Worm (Caenorhabditis elegans) whole organism, early embryonic: Measurements from ENCODE around the gene W06F12.3.

Experiments
- B0310.2 ChIP-seq: sonication (generic microtip); optimal IDR thresholded peaks from 2 replicates; lab custom pipeline; 2016; ENCODE audit warnings: mild to moderate bottlenecking, missing genetic modification characterization, missing compliant biosample characterization
- F13C5.2 ChIP-seq: sonication (generic microtip); optimal IDR thresholded peaks from 2 replicates; lab custom pipeline; 2017; ENCODE audit warnings: mild to moderate bottlenecking, missing genetic modification characterization, inconsistent platforms, missing compliant biosample characterization
- aly-1 ChIP-seq: sonication (generic microtip); optimal IDR thresholded peaks from 2 replicates; lab custom pipeline; 2016; ENCODE audit warnings: missing genetic modification characterization, missing compliant biosample characterization
- ama-1 ChIP-seq: fragments of 150-350 bp; optimal IDR thresholded peaks from 2 replicates; lab custom pipeline; 2014
- ceh-13 ChIP-seq: fragments of 200-800 bp; sonication (Bioruptor generic); optimal IDR thresholded peaks from 2 replicates; lab custom pipeline; 2018; ENCODE audit warnings: mild to moderate bottlenecking, missing genetic modification characterization, missing compliant biosample characterization
- ceh-36 ChIP-seq: sonication (generic microtip); optimal IDR thresholded peaks from 2 replicates; lab custom pipeline; 2016; ENCODE audit warnings: missing genetic modification characterization, inconsistent platforms, missing compliant biosample characterization
- ets-7 ChIP-seq: sonication (generic microtip); optimal IDR thresholded peaks from 2 replicates; lab custom pipeline; 2016; ENCODE audit warnings: missing genotype, missing genetic modification characterization, missing compliant biosample characterization
- flt-1 ChIP-seq: fragments of 200-800 bp; sonication (Bioruptor generic); IDR thresholded peaks from 2 replicates; pipeline ENCODE4 v1.3.6; 2022; ENCODE audit warnings: missing genetic modification characterization, missing compliant biosample characterization
- hmbx-1 ChIP-seq: sonication (generic microtip); optimal IDR thresholded peaks from 2 replicates; lab custom pipeline; 2016; ENCODE audit warnings: mild to moderate bottlenecking, missing genetic modification characterization, missing compliant biosample characterization
- hmg-4 ChIP-seq: fragments of 200-800 bp; sonication (Bioruptor generic); optimal IDR thresholded peaks from 2 replicates; lab custom pipeline; 2018; ENCODE audit warnings: mild to moderate bottlenecking, missing genetic modification characterization, missing compliant biosample characterization
- hnd-1 ChIP-seq: sonication (generic microtip); optimal IDR thresholded peaks from 2 replicates; lab custom pipeline; 2016; ENCODE audit warnings: missing genetic modification characterization, missing compliant biosample characterization
- pes-1 ChIP-seq: fragments of 200-800 bp; sonication (Bioruptor generic); IDR thresholded peaks from 2 replicates; pipeline ENCODE4 v1.3.6; 2022; ENCODE audit warnings: missing genetic modification reagents, missing genetic modification characterization, missing compliant biosample characterization
- scrt-1 ChIP-seq: fragments of 200-800 bp; sonication (Bioruptor generic); IDR thresholded peaks from 2 replicates; pipeline ENCODE4 v1.3.6; 2022; ENCODE audit warnings: missing genetic modification characterization, missing compliant biosample characterization
- sea-1 ChIP-seq: fragments of 200-800 bp; sonication (Bioruptor generic); conservative IDR thresholded peaks from 2 replicates; pipeline ENCODE4 v1.3.6; 2022; ENCODE audit warnings: missing genetic modification characterization, missing compliant biosample characterization
- tbx-11 ChIP-seq: fragments of 200-800 bp; sonication (Bioruptor generic); IDR thresholded peaks from 2 replicates; pipeline ENCODE4 v1.3.6; 2022; ENCODE audit warnings: missing genetic modification characterization, missing compliant biosample characterization
- tbx-37 ChIP-seq: fragments of 200-800 bp; sonication (Bioruptor generic); conservative IDR thresholded peaks from 2 replicates; pipeline ENCODE4 v1.3.6; 2022; ENCODE audit warnings: missing genetic modification reagents, missing genetic modification characterization, missing compliant biosample characterization
- tra-4 ChIP-seq: sonication (generic microtip); optimal IDR thresholded peaks from 2 replicates; lab custom pipeline; 2017; ENCODE audit warnings: missing genetic modification characterization, missing compliant biosample characterization

The W06F12.3 gene

ce11 chrIII:13772876-13773275 lies 38.0 kb downstream of the W06F12.3 start, which contains the start of gene mdt-29:
Gene mdt-29 (plus strand): TSS chrIII:13773176.
- TF ChIP-seq hmbx-1 (tag; lab: Kevin White, UChicago) (no peak), ceh-13 (GFP tag; lab: Kevin White, UChicago) (no peak), tbx-11 (GFP tag; lab: Robert Waterston, UW) (no peak), F13C5.2 (tag; lab: Kevin White, UChicago) (no peak), aly-1 (tag; lab: Kevin White, UChicago) (no peak), tbx-37 (GFP tag; lab: Robert Waterston, UW) (no peak), B0310.2 (no peak)

DNA sequence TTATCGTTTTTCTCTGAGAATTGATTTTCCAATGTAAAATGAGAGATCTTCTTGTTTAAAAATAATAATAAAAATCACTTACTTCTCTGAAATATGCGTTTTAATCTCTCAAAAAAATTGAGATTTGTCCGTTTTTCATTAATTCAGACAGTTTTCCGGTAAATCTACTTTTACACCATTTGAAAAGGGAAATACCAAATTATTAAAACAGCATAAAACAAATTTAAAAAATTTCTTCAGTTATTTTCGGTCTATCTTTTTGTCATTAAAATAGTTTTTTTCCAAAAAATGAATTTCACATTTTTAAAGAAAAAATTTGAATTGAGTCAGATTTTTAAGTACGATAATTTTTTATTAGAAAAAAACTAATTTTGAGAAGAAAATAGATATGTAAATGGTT lies 44.0 kb downstream of the W06F12.3 start:
- TF ChIP-seq tbx-37 (GFP tag; lab: Robert Waterston, UW) (no peak), ceh-36 (no peak), flt-1 (no peak), tbx-11 (GFP tag; lab: Robert Waterston, UW) (no peak), pes-1 (GFP tag; lab: Robert Waterston, UW) (no peak), ama-1 (lab: Kevin White, UChicago) (no peak), B0310.2 (no peak), ets-7 (tag; lab: Kevin White, UChicago) (no peak), tra-4 (tag; lab: Kevin White, UChicago) (no peak), hnd-1 (tag; lab: Kevin White, UChicago) (no peak), scrt-1 (GFP tag; lab: Robert Waterston, UW) (no peak), sea-1 (GFP tag; lab: Robert Waterston, UW) (no peak), F13C5.2 (tag; lab: Kevin White, UChicago) (no peak), aly-1 (tag; lab: Kevin White, UChicago) (no peak), hmbx-1 (tag; lab: Kevin White, UChicago) (no peak), hmg-4 (no peak), ceh-13 (GFP tag; lab: Kevin White, UChicago) (no peak)

DNA sequence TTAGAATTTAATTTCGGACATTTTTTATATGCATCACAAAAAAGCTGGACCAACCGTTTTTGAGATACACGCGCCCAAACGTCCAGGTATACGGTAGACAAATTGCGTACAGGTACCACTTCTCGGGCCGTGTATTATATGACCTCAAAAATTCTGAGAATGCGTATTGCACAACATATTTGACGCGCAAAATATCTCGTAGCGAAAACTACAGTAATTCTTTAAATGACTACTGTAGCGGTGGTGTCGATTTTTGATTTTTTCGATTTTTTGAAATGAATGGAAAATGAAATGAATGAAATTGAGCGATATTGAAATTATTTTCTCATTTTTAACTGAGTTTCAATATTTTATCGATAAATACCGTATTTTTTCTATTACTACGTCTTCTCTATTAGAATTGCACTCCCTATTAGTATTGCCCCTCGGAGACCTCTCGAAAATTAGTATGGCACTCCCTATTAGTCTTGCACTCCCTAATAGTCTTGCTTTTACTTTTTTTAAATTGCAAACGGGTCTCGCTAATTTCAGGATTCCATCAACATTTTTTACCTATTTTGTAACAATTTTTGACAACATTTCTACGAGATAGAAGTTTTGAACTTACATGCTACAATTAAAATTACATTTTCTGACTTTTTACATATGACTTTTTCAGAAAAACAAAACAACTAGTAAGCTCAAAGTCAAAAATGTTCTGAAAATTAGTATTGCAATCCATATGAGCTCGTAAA lies 44.7 kb downstream of the W06F12.3 start:
- TF ChIP-seq tra-4 (tag; lab: Kevin White, UChicago): no peak
- TF ChIP-seq ceh-13 (GFP tag; lab: Kevin White, UChicago): no peak
- TF ChIP-seq scrt-1 (GFP tag; lab: Robert Waterston, UW): no peak
- no peak for TF ChIP-seq hmbx-1 (tag; lab: Kevin White, UChicago)
- TF ChIP-seq B0310.2: no peak
- TF ChIP-seq aly-1 (tag; lab: Kevin White, UChicago): no peak
- no peak for TF ChIP-seq sea-1 (GFP tag; lab: Robert Waterston, UW)
- no peak for TF ChIP-seq hnd-1 (tag; lab: Kevin White, UChicago)
- TF ChIP-seq pes-1 (GFP tag; lab: Robert Waterston, UW): no peak
- TF ChIP-seq F13C5.2 (tag; lab: Kevin White, UChicago): no peak
- no peak for TF ChIP-seq flt-1
- TF ChIP-seq ets-7 (tag; lab: Kevin White, UChicago): no peak
- TF ChIP-seq ama-1 (lab: Kevin White, UChicago): no peak
- no peak for TF ChIP-seq tbx-37 (GFP tag; lab: Robert Waterston, UW)
- TF ChIP-seq tbx-11 (GFP tag; lab: Robert Waterston, UW): no peak
- TF ChIP-seq hmg-4: no peak
- TF ChIP-seq ceh-36: no peak

DNA sequence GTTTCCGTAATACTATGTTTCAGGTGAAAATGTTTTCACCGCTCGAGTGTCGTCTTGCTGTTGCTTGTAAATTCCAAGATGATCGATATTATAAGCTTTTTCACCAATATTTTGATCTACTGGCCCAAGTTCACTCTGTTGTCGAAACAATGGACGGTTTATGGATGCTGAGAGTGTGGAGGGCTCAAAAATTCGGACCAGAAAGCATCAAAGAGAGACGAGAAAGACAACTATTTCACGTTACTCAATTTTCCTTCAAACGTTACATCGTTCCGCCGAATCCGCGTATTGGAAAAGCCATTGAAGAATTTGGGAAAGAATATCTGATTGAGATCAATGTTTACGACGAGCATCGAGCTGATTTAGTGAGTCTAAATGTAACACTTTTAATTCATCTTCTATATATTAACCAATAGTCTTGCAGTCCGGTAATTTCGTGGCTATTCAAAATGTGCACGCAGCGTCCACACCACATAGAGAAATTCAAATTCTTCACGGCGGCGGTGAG lies 45.4 kb downstream of the W06F12.3 start, which contains the start of gene pot-3:
Gene pot-3 (plus strand): TSS at position 17 of the 508 bp plus-strand sequence.
- TF ChIP-seq aly-1 (tag; lab: Kevin White, UChicago) (no peak), hmg-4 (peak; percentile 41), ceh-36 (peak; percentile 27), hnd-1 (tag; lab: Kevin White, UChicago) (no peak), flt-1 (no peak), B0310.2 (peak; percentile 11), tra-4 (tag; lab: Kevin White, UChicago) (no peak), tbx-11 (GFP tag; lab: Robert Waterston, UW) (no peak), ama-1 (lab: Kevin White, UChicago) (no peak), tbx-37 (GFP tag; lab: Robert Waterston, UW) (no peak), hmbx-1 (tag; lab: Kevin White, UChicago) (no peak), sea-1 (GFP tag; lab: Robert Waterston, UW) (no peak), F13C5.2 (tag; lab: Kevin White, UChicago) (no peak), pes-1 (GFP tag; lab: Robert Waterston, UW) (no peak), scrt-1 (GFP tag; lab: Robert Waterston, UW) (no peak), ceh-13 (GFP tag; lab: Kevin White, UChicago) (no peak), ets-7 (tag; lab: Kevin White, UChicago) (no peak)
